Worm (Caenorhabditis elegans): ENCODE results near the gene C45G9.4.

DNA sequence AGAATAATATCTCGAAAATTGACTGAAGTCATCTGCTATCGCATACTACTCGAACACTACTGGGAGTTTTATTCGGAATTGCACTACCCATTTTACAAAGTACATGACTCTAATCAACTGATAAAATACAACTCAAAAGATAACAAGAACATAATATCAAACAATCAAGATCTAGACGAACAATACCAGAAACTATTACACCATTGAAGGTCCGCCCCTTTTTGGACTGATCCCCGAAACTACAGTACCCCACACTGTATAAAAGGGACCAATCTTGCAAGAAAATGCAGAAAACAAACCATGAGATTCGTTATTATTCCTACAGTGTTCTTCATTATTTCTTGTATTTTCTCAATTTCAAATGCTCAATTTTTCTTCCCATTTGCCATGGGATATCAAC, 32.0 kb downstream of the C45G9.4 start, which contains the start of gene F54D8.10:
- no peak for TF ChIP-seq klf-2 (GFP tag; conservative IDR thresholded peaks at IDR 0.05)
- no peak for TF ChIP-seq med-1 (GFP tag; optimal IDR thresholded peaks at IDR 0.05; ENCODE audit: insufficient read depth)
- TF ChIP-seq ztf-29 (GFP tag; IDR thresholded peaks at IDR 0.05) = no peak
- TF ChIP-seq tab-1 (GFP tag; IDR thresholded peaks at IDR 0.05) = no peak

All from whole organism, midembryonic.